Worm (Caenorhabditis elegans): Measurements from ENCODE around the gene aat-3.
A peak's percentile ranks its signal among the peaks of the same experiment; 100 is the strongest.

Gene aat-3

ce11 chrX:2526078-2526477 lies 26.0 kb upstream of the aat-3 start:
- TF ChIP-seq F13C5.2 (tag; optimal IDR thresholded peaks at IDR 0.05) (no peak), hmg-4 (GFP tag; optimal IDR thresholded peaks at IDR 0.05) (no peak), sea-1 (GFP tag; conservative IDR thresholded peaks at IDR 0.05) (no peak), ama-1 (optimal IDR thresholded peaks at IDR 0.05) (no peak), B0310.2 (tag; optimal IDR thresholded peaks at IDR 0.05) (no peak)

- TF ChIP-seq hnd-1 (tag; optimal IDR thresholded peaks at IDR 0.05) (no peak), hmbx-1 (tag; optimal IDR thresholded peaks at IDR 0.05) (no peak), tbx-11 (GFP tag; IDR thresholded peaks at IDR 0.05) (no peak), B0310.2 (tag; optimal IDR thresholded peaks at IDR 0.05) (no peak), flt-1 (GFP tag; IDR thresholded peaks at IDR 0.05) (no peak), sea-1 (GFP tag; conservative IDR thresholded peaks at IDR 0.05) (no peak), ama-1 (optimal IDR thresholded peaks at IDR 0.05) (no peak), hmg-4 (GFP tag; optimal IDR thresholded peaks at IDR 0.05) (no peak), pes-1 (GFP tag; IDR thresholded peaks at IDR 0.05) (no peak), aly-1 (tag; optimal IDR thresholded peaks at IDR 0.05) (no peak), F13C5.2 (tag; optimal IDR thresholded peaks at IDR 0.05) (no peak), ets-7 (tag; optimal IDR thresholded peaks at IDR 0.05) (no peak), tra-4 (tag; optimal IDR thresholded peaks at IDR 0.05) (no peak)
Measured at ce11 chrX:2527194-2527593, 24.9 kb upstream of the aat-3 start.

- TF ChIP-seq ama-1 (optimal IDR thresholded peaks at IDR 0.05) (no peak), tbx-37 (GFP tag; conservative IDR thresholded peaks at IDR 0.05) (no peak), ceh-36 (tag; optimal IDR thresholded peaks at IDR 0.05) (no peak), ceh-13 (GFP tag; optimal IDR thresholded peaks at IDR 0.05) (no peak), flt-1 (GFP tag; IDR thresholded peaks at IDR 0.05) (0 out of 2 replicates have a peak, but pooled peaks have one; percentile 29), ets-7 (tag; optimal IDR thresholded peaks at IDR 0.05) (no peak), scrt-1 (GFP tag; IDR thresholded peaks at IDR 0.05) (no peak), pes-1 (GFP tag; IDR thresholded peaks at IDR 0.05) (peak; percentile 59), F13C5.2 (tag; optimal IDR thresholded peaks at IDR 0.05) (no peak), sea-1 (GFP tag; conservative IDR thresholded peaks at IDR 0.05) (no peak)
Measured at ce11 chrX:2527877-2528276, 24.2 kb upstream of the aat-3 start.

ce11 chrX:2531276-2531675 lies 20.8 kb upstream of the aat-3 start:
- TF ChIP-seq B0310.2 (tag; optimal IDR thresholded peaks at IDR 0.05) (no peak), ama-1 (optimal IDR thresholded peaks at IDR 0.05) (no peak), flt-1 (GFP tag; IDR thresholded peaks at IDR 0.05) (no peak), tbx-37 (GFP tag; conservative IDR thresholded peaks at IDR 0.05) (no peak), tbx-11 (GFP tag; IDR thresholded peaks at IDR 0.05) (no peak), F13C5.2 (tag; optimal IDR thresholded peaks at IDR 0.05) (no peak), ceh-13 (GFP tag; optimal IDR thresholded peaks at IDR 0.05) (no peak), hmg-4 (GFP tag; optimal IDR thresholded peaks at IDR 0.05) (no peak), hmbx-1 (tag; optimal IDR thresholded peaks at IDR 0.05) (no peak), sea-1 (GFP tag; conservative IDR thresholded peaks at IDR 0.05) (no peak), hnd-1 (tag; optimal IDR thresholded peaks at IDR 0.05) (no peak), scrt-1 (GFP tag; IDR thresholded peaks at IDR 0.05) (no peak), pes-1 (GFP tag; IDR thresholded peaks at IDR 0.05) (no peak), ets-7 (tag; optimal IDR thresholded peaks at IDR 0.05) (no peak), tra-4 (tag; optimal IDR thresholded peaks at IDR 0.05) (no peak), ceh-36 (tag; optimal IDR thresholded peaks at IDR 0.05) (no peak), aly-1 (tag; optimal IDR thresholded peaks at IDR 0.05) (no peak)

- TF ChIP-seq flt-1 (GFP tag; IDR thresholded peaks at IDR 0.05): no peak
- no peak for TF ChIP-seq ceh-36 (tag; optimal IDR thresholded peaks at IDR 0.05)
Measured at ce11 chrX:2532357-2532756, 19.7 kb upstream of the aat-3 start, which contains the start of gene tbc-12. Gene tbc-12 (minus strand): TSS chrX:2532457.

ce11 chrX:2536246-2536772 lies 15.8 kb upstream of the aat-3 start:
- TF ChIP-seq B0310.2 (tag; optimal IDR thresholded peaks at IDR 0.05): peak; percentile 25
- TF ChIP-seq hmg-4 (GFP tag; optimal IDR thresholded peaks at IDR 0.05): peak; percentile 83
- TF ChIP-seq aly-1 (tag; optimal IDR thresholded peaks at IDR 0.05): peak; percentile 51
- peak; percentile 64 for TF ChIP-seq F13C5.2 (tag; optimal IDR thresholded peaks at IDR 0.05)
- peak; percentile 46 for TF ChIP-seq ets-7 (tag; optimal IDR thresholded peaks at IDR 0.05)
- TF ChIP-seq flt-1 (GFP tag; IDR thresholded peaks at IDR 0.05): no peak; the same call in 1 of the 2 replicates

- TF ChIP-seq ceh-13 (GFP tag; optimal IDR thresholded peaks at IDR 0.05) (no peak), sea-1 (GFP tag; conservative IDR thresholded peaks at IDR 0.05) (no peak), hmbx-1 (tag; optimal IDR thresholded peaks at IDR 0.05) (no peak), B0310.2 (tag; optimal IDR thresholded peaks at IDR 0.05) (no peak), ceh-36 (tag; optimal IDR thresholded peaks at IDR 0.05) (no peak), F13C5.2 (tag; optimal IDR thresholded peaks at IDR 0.05) (no peak), scrt-1 (GFP tag; IDR thresholded peaks at IDR 0.05) (no peak), aly-1 (tag; optimal IDR thresholded peaks at IDR 0.05) (no peak), tbx-11 (GFP tag; IDR thresholded peaks at IDR 0.05) (no peak), flt-1 (GFP tag; IDR thresholded peaks at IDR 0.05) (no peak), ama-1 (optimal IDR thresholded peaks at IDR 0.05) (no peak), hnd-1 (tag; optimal IDR thresholded peaks at IDR 0.05) (no peak), tbx-37 (GFP tag; conservative IDR thresholded peaks at IDR 0.05) (no peak), hmg-4 (GFP tag; optimal IDR thresholded peaks at IDR 0.05) (no peak), pes-1 (GFP tag; IDR thresholded peaks at IDR 0.05) (no peak), ets-7 (tag; optimal IDR thresholded peaks at IDR 0.05) (no peak), tra-4 (tag; optimal IDR thresholded peaks at IDR 0.05) (no peak)
Measured at ce11 chrX:2538713-2539112, 13.3 kb upstream of the aat-3 start.

- TF ChIP-seq F13C5.2 (tag; optimal IDR thresholded peaks at IDR 0.05) (no peak), ets-7 (tag; optimal IDR thresholded peaks at IDR 0.05) (no peak)
Measured at ce11 chrX:2541003-2541521, 11.0 kb upstream of the aat-3 start, which contains the start of gene F52H2.3. Gene F52H2.3 (minus strand): TSS chrX:2541053.
